Fruit fly (Drosophila melanogaster): ENCODE data around the gene fz.

Gene fz

DNA sequence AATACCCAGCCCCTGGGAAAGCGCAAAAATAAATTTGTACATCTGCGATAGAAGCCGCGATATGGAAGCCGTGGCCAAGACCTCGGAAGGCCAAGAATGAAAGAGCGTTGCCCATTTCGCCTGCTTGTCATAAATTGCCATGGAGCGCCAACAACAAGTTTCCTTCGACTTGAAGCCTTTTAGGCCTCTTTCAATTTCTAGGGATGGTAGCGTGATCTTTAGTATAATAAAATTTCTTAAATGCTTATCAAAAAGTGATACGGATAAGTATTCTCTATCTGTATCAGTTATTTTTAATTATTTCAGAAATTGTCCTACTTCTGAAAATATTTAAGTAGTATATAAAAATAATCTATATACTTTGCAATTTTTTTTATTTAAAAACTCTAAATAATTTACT lies 58.4 kb downstream of the fz start:
- TF ChIP-seq Eip75B (GFP tag; optimal IDR thresholded peaks at IDR 0.05) (no peak), CG32006 (GFP tag; optimal IDR thresholded peaks at IDR 0.05) (peak; percentile 7), CG8119 (GFP tag; IDR thresholded peaks at IDR 0.05) (0 out of 3 replicates have a peak, but pooled peaks have one; percentile 23), Hr4 (GFP tag; optimal IDR thresholded peaks at IDR 0.05) (peak; percentile 2), Eip78C (GFP tag) (peak; percentile 58), lz (GFP tag; optimal IDR thresholded peaks at IDR 0.05) (no peak)

DNA sequence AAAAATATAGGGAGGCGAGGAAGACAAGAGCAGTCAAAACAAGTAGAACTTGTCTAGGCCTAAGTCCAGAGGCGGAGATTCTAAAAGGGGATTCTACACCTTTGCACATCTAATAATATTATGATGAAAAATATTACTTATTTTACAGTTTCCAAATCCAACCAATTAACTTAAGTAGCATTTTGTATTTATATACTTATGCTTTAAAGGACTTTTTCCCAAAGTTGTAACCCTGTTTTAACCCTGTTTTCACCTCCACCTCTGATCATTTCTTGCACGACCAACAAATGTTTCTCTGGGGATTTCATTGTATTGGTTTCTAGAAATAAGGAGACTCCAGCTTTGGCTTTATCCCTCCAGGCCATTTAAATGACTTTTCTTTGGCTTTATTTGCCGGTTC lies 61.7 kb downstream of the fz start:
- TF ChIP-seq pdm3 (GFP tag; optimal IDR thresholded peaks at IDR 0.05): peak; percentile 4
- TF ChIP-seq dsx (GFP tag; optimal IDR thresholded peaks at IDR 0.05; ENCODE audit: poor library complexity, severe bottlenecking): peak; percentile 56
- TF ChIP-seq CG4318 (GFP tag; optimal IDR thresholded peaks at IDR 0.05): peak; percentile 23
- no peak for TF ChIP-seq fkh (GFP tag; optimal IDR thresholded peaks at IDR 0.05)
- peak; percentile 82 for TF ChIP-seq CG3032 (tag; optimal IDR thresholded peaks at IDR 0.05)
- TF ChIP-seq CG10669 (GFP tag; optimal IDR thresholded peaks at IDR 0.05): peak; percentile 56
- TF ChIP-seq CG11902 (GFP tag; optimal IDR thresholded peaks at IDR 0.05): no peak
- TF ChIP-seq CG6163 (GFP tag; IDR thresholded peaks at IDR 0.05): peak; percentile 88
- TF ChIP-seq Blimp-1 (GFP tag; optimal IDR thresholded peaks at IDR 0.05): no peak
- no peak for TF ChIP-seq CG8319 (GFP tag; optimal IDR thresholded peaks at IDR 0.05)
- no peak for TF ChIP-seq CG7368 (GFP tag; optimal IDR thresholded peaks at IDR 0.05)
- peak; percentile 41 for TF ChIP-seq CG1621 (tag; optimal IDR thresholded peaks at IDR 0.05)
- TF ChIP-seq Eip75B (GFP tag; optimal IDR thresholded peaks at IDR 0.05): peak; percentile 40
- TF ChIP-seq CG8119 (GFP tag; IDR thresholded peaks at IDR 0.05): peak; percentile 66
- peak; percentile 15 for TF ChIP-seq OdsH (GFP tag; optimal IDR thresholded peaks at IDR 0.05)
- TF ChIP-seq eg (GFP tag; IDR thresholded peaks at IDR 0.05): peak; percentile 81
- TF ChIP-seq topi (GFP tag; optimal IDR thresholded peaks at IDR 0.05): no peak
- peak; percentile 45 to 68 for TF ChIP-seq ss (GFP tag; optimal IDR thresholded peaks at IDR 0.05)
- peak; percentile 50 for TF ChIP-seq CG9139 (GFP tag; optimal IDR thresholded peaks at IDR 0.05)
- no peak for TF ChIP-seq net (GFP tag; optimal IDR thresholded peaks at IDR 0.05)
- TF ChIP-seq CG10631 (GFP tag; optimal IDR thresholded peaks at IDR 0.05): peak; percentile 67
- TF ChIP-seq CG6792 (GFP tag; optimal IDR thresholded peaks at IDR 0.05): no peak
- peak; percentile 50 for TF ChIP-seq achi (GFP tag; optimal IDR thresholded peaks at IDR 0.05)
- no peak for TF ChIP-seq fd85E (GFP tag; optimal IDR thresholded peaks at IDR 0.05)
- TF ChIP-seq CG11294 (GFP tag; IDR thresholded peaks at IDR 0.05): peak; percentile 67
- TF ChIP-seq Gug (GFP tag; IDR thresholded peaks at IDR 0.05): peak; percentile 84
- peak; percentile 52 for TF ChIP-seq CG6276 (GFP tag; optimal IDR thresholded peaks at IDR 0.05)
- peak; percentile 42 for TF ChIP-seq Sox14 (GFP tag; optimal IDR thresholded peaks at IDR 0.05)
- TF ChIP-seq Hr39 (GFP tag; optimal IDR thresholded peaks at IDR 0.05): no peak
- no peak for TF ChIP-seq svp (GFP tag)
- no peak for TF ChIP-seq Hr38 (GFP tag; optimal IDR thresholded peaks at IDR 0.05)
- TF ChIP-seq CG6854 (GFP tag; optimal IDR thresholded peaks at IDR 0.05): no peak
- TF ChIP-seq cyc (GFP tag; optimal IDR thresholded peaks at IDR 0.05): no peak
- TF ChIP-seq lz (GFP tag; optimal IDR thresholded peaks at IDR 0.05): no peak
- no peak for TF ChIP-seq esn (GFP tag; optimal IDR thresholded peaks at IDR 0.05)
- TF ChIP-seq Lpt (GFP tag; optimal IDR thresholded peaks at IDR 0.05): peak; percentile 71
- no peak for TF ChIP-seq Hr4 (GFP tag; optimal IDR thresholded peaks at IDR 0.05)
- TF ChIP-seq CG16779 (tag; optimal IDR thresholded peaks at IDR 0.05): no peak
- peak; percentile 72 for TF ChIP-seq CG6808 (GFP tag; optimal IDR thresholded peaks at IDR 0.05)
- TF ChIP-seq CG8632 (GFP tag; optimal IDR thresholded peaks at IDR 0.05): no peak
- TF ChIP-seq Ets21C (GFP tag; optimal IDR thresholded peaks at IDR 0.05): no peak
- TF ChIP-seq dac (GFP tag; optimal IDR thresholded peaks at IDR 0.05): no peak
- TF ChIP-seq spab (GFP tag; optimal IDR thresholded peaks at IDR 0.05): peak; percentile 74
- TF ChIP-seq Sox15 (GFP tag; optimal IDR thresholded peaks at IDR 0.05): no peak
- no peak for TF ChIP-seq vri (GFP tag; optimal IDR thresholded peaks at IDR 0.05)
- peak in 1 of 2 experiments; percentile 36 for TF ChIP-seq salr (GFP tag; optimal IDR thresholded peaks at IDR 0.05)
- peak; percentile 77 for TF ChIP-seq CG15336 (GFP tag; IDR thresholded peaks at IDR 0.05)
- TF ChIP-seq CG31627 (GFP tag; optimal IDR thresholded peaks at IDR 0.05): no peak

Data from whole organism, prepupa.